Fruit fly (Drosophila melanogaster) whole organism: ENCODE results near the gene Ctl2.
A peak's percentile ranks its signal among the peaks of the same experiment; 100 is the strongest.

Experiments
- CG8478 ChIP-seq: fragments of >200 bp; optimal IDR thresholded peaks from 2 replicates; lab custom pipeline; 2018; ENCODE audit warnings: inconsistent platforms
- Dll ChIP-seq: fragments of >200 bp; optimal IDR thresholded peaks from 2 replicates; lab custom pipeline; 2017
- EcR ChIP-seq, 2 experiments: fragments of >200 bp; optimal IDR thresholded peaks; 2 replicates each; lab custom pipeline; 2017; ENCODE audit warnings: missing biosample characterization in 2 of 2, missing genetic modification characterization in 2 of 2, missing genetic modification reagents in 2 of 2
- pan ChIP-seq: fragments of >200 bp; optimal IDR thresholded peaks from 2 replicates; lab custom pipeline; 2017
- psq ChIP-seq: fragments of >200 bp; optimal IDR thresholded peaks from 2 replicates; lab custom pipeline; 2017
- usp ChIP-seq: fragments of >200 bp; optimal IDR thresholded peaks from 2 replicates; lab custom pipeline; 2017; ENCODE audit warnings: missing biosample characterization, missing genetic modification characterization, mixed read lengths

Ctl2 gene

dm6 chr3R:29122817-29123611 lies at the start of gene Ctl2, which contains the start of gene yem:
TSS of gene Ctl2 (plus strand) at chr3R:29123370.
TSS of gene yem (minus strand) at chr3R:29122879.
- TF ChIP-seq psq (lab: Kevin White, UChicago) (no peak), usp (no peak), pan (lab: Kevin White, UChicago) (no peak), EcR (GFP tag; optimal IDR thresholded peaks at IDR 0.05; lab: Kevin White, UChicago) (no peak), CG8478 (lab: Kevin White, UChicago) (no peak), Dll (no peak)

dm6 chr3R:29074001-29074609 lies 49.1 kb upstream of the Ctl2 start:
- TF ChIP-seq EcR (GFP tag; optimal IDR thresholded peaks at IDR 0.05; lab: Kevin White, UChicago) (peak in 1 of 2 experiments; percentile 0), psq (lab: Kevin White, UChicago) (no peak), usp (no peak), pan (lab: Kevin White, UChicago) (no peak), CG8478 (lab: Kevin White, UChicago) (no peak)

- TF ChIP-seq pan (lab: Kevin White, UChicago) (no peak), psq (lab: Kevin White, UChicago) (no peak), CG8478 (lab: Kevin White, UChicago) (no peak), Dll (no peak), usp (no peak), EcR (GFP tag; optimal IDR thresholded peaks at IDR 0.05; lab: Kevin White, UChicago) (no peak)
Observed at dm6 chr3R:29075631-29076398, 47.4 kb upstream of the Ctl2 start.

- TF ChIP-seq Dll, result no peak
- TF ChIP-seq pan (lab: Kevin White, UChicago), result no peak
- no peak for TF ChIP-seq usp
- no peak for TF ChIP-seq CG8478 (lab: Kevin White, UChicago)
- TF ChIP-seq psq (lab: Kevin White, UChicago), result no peak
- TF ChIP-seq EcR (GFP tag; optimal IDR thresholded peaks at IDR 0.05; lab: Kevin White, UChicago), result no peak
Observed at dm6 chr3R:29076609-29077008, 46.6 kb upstream of the Ctl2 start.

- no peak for TF ChIP-seq usp
- no peak for TF ChIP-seq psq (lab: Kevin White, UChicago)
Observed at dm6 chr3R:29077572-29077971, 45.6 kb upstream of the Ctl2 start.

- no peak for TF ChIP-seq usp
- no peak for TF ChIP-seq Dll
Observed at dm6 chr3R:29082034-29082433, 41.1 kb upstream of the Ctl2 start.

- no peak for TF ChIP-seq CG8478 (lab: Kevin White, UChicago)
- no peak for TF ChIP-seq Dll
- no peak for TF ChIP-seq psq (lab: Kevin White, UChicago)
- TF ChIP-seq usp, result no peak
- TF ChIP-seq pan (lab: Kevin White, UChicago), result no peak
- TF ChIP-seq EcR (GFP tag; optimal IDR thresholded peaks at IDR 0.05; lab: Kevin White, UChicago), result no peak
Observed at dm6 chr3R:29082511-29083296, 40.5 kb upstream of the Ctl2 start.

dm6 chr3R:29083459-29084457 lies 39.4 kb upstream of the Ctl2 start:
- TF ChIP-seq psq (lab: Kevin White, UChicago), result no peak

- TF ChIP-seq usp (no peak), psq (lab: Kevin White, UChicago) (no peak), EcR (GFP tag; optimal IDR thresholded peaks at IDR 0.05; lab: Kevin White, UChicago) (no peak), Dll (no peak), pan (lab: Kevin White, UChicago) (no peak), CG8478 (lab: Kevin White, UChicago) (no peak)
Observed at dm6 chr3R:29086896-29087295, 36.3 kb upstream of the Ctl2 start.

dm6 chr3R:29087302-29087782 lies 35.8 kb upstream of the Ctl2 start:
- no peak for TF ChIP-seq psq (lab: Kevin White, UChicago)
- TF ChIP-seq EcR (GFP tag; optimal IDR thresholded peaks at IDR 0.05; lab: Kevin White, UChicago), result no peak

dm6 chr3R:29087926-29088487 lies 35.2 kb upstream of the Ctl2 start:
- TF ChIP-seq Dll (peak; percentile 79), usp (no peak), pan (lab: Kevin White, UChicago) (no peak)
